Fruit fly (Drosophila melanogaster): Measurements from ENCODE around the gene CG43057.

CG43057 gene

DNA sequence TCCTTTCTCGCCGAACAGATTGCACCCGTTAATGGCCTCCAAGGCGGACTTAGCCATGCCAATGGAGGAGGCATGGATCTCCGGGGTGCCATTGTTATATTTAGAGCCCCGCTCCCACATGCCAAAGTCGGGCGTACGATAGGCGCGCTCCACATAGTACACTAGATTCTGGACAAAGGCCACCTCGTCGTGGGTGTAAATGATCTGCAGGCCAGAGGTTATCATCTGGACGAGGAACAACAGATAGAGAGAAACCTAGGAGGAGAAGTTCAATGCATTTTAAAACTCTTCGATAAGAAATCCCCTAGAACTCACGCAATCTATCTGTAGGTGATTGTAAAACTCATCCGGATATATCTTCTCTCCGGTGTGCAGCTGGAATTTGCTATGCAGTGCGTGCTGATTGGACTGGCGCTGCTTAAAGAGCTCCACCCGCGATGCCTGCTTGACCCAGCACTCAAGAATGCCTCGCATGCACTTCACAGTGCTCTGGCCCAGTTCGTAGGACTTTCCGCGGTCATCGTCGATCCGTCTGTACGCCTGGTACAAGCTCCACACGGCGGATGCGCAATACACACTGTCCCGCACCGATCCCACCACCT lies 48.0 kb downstream of the CG43057 start:
- TF ChIP-seq CG9948 (tag; optimal IDR thresholded peaks at IDR 0.05) (no peak), CG12605 (GFP tag; IDR thresholded peaks at IDR 0.05) (no peak), Ets98B (GFP tag; IDR thresholded peaks at IDR 0.05) (no peak), CG15710 (tag; optimal IDR thresholded peaks at IDR 0.05) (no peak), CG4496 (GFP tag; IDR thresholded peaks at IDR 0.05) (no peak), Pif1B (GFP tag; optimal IDR thresholded peaks at IDR 0.05) (no peak), rn (GFP tag; IDR thresholded peaks at IDR 0.05) (no peak)

Data from whole organism, pupa.